Worm (Caenorhabditis elegans): ENCODE measurements around the gene glb-25.

DNA sequence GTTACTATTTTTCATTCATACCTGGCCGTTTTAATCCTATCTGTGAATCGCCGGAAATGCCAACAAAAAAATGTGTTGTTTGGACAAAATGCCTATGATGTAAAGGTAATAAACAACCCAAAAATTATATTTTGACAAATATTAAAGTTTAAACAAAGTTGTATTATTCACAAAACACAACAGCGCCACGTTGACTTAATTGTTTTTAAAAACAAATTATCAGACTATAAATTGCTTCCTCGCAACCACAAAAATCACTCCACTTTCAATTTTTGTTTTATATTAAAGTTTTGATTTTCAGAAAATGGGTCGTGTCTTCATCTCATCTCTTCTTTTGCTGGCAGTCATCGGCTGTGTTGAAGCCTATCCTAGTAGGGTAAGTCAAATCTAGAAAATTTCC is 30.7 kb upstream of the glb-25 start, which contains the start of gene Y32G9A.5:
- no peak for TF ChIP-seq F55B11.4 (tag; optimal IDR thresholded peaks at IDR 0.05; ENCODE audit: borderline replicate concordance, insufficient read depth)
- no peak for TF ChIP-seq let-526 (GFP tag; IDR thresholded peaks at IDR 0.05)
- no peak for TF ChIP-seq pha-4 (tag; optimal IDR thresholded peaks at IDR 0.05)
- TF ChIP-seq F23B12.7 (tag; optimal IDR thresholded peaks at IDR 0.05; ENCODE audit: insufficient read depth), result no peak
- TF ChIP-seq lag-1 (GFP tag; IDR thresholded peaks at IDR 0.05), result no peak
- no peak for TF ChIP-seq ztf-22 (GFP tag; optimal IDR thresholded peaks at IDR 0.05)
- no peak for TF ChIP-seq B0336.3 (GFP tag; IDR thresholded peaks at IDR 0.05)
- no peak for TF ChIP-seq cebp-2 (GFP tag; IDR thresholded peaks at IDR 0.05)
- TF ChIP-seq Y67H2A.10 (GFP tag; conservative IDR thresholded peaks at IDR 0.05), result no peak
- TF ChIP-seq F33H1.4 (GFP tag; IDR thresholded peaks at IDR 0.05), result no peak
